Fruit fly (Drosophila melanogaster): ENCODE measurements around the gene spri.

spri gene

dm6 chrX:10515323-10515853 lies 69.8 kb downstream of the spri start (continued):
- peak; percentile 17 for TF ChIP-seq achi (GFP tag; optimal IDR thresholded peaks at IDR 0.05)
- peak; percentile 53 for TF ChIP-seq CG10631 (GFP tag; optimal IDR thresholded peaks at IDR 0.05)
- TF ChIP-seq Ets96B (tag; optimal IDR thresholded peaks at IDR 0.05), result peak; percentile 58
- TF ChIP-seq CG6854 (GFP tag; optimal IDR thresholded peaks at IDR 0.05), result no peak
- peak; percentile 63 for TF ChIP-seq Eip75B (GFP tag; optimal IDR thresholded peaks at IDR 0.05)
- TF ChIP-seq Sox14 (GFP tag; optimal IDR thresholded peaks at IDR 0.05), result peak; percentile 49
- TF ChIP-seq CG9139 (GFP tag; optimal IDR thresholded peaks at IDR 0.05), result peak; percentile 42
- peak; percentile 94 for TF ChIP-seq Eip78C (GFP tag)
- peak; percentile 44 for TF ChIP-seq esn (GFP tag; optimal IDR thresholded peaks at IDR 0.05)
- peak; percentile 40 for TF ChIP-seq acj6 (GFP tag; optimal IDR thresholded peaks at IDR 0.05)
- peak; percentile 30 for TF ChIP-seq CG6792 (GFP tag; optimal IDR thresholded peaks at IDR 0.05)
- no peak for TF ChIP-seq Ets21C (GFP tag; optimal IDR thresholded peaks at IDR 0.05)
- no peak for TF ChIP-seq Smox (GFP tag; optimal IDR thresholded peaks at IDR 0.05)
- no peak for TF ChIP-seq fd85E (GFP tag; optimal IDR thresholded peaks at IDR 0.05)
- TF ChIP-seq svp (GFP tag), result no peak
- TF ChIP-seq CG4318 (GFP tag; optimal IDR thresholded peaks at IDR 0.05), result peak; percentile 29

dm6 chrX:10514850-10515249 lies 70.4 kb downstream of the spri start:
- no peak for TF ChIP-seq CG10631 (GFP tag; optimal IDR thresholded peaks at IDR 0.05)
- peak; percentile 98 for TF ChIP-seq svp (GFP tag)

dm6 chrX:10513611-10514010 lies 71.6 kb downstream of the spri start:
- TF ChIP-seq CG6792 (GFP tag; optimal IDR thresholded peaks at IDR 0.05) (peak; percentile 13), Lpt (GFP tag; optimal IDR thresholded peaks at IDR 0.05) (no peak), CG11902 (GFP tag; optimal IDR thresholded peaks at IDR 0.05) (no peak), net (GFP tag; optimal IDR thresholded peaks at IDR 0.05) (no peak), Hr39 (GFP tag; optimal IDR thresholded peaks at IDR 0.05) (peak; percentile 21), acj6 (GFP tag; optimal IDR thresholded peaks at IDR 0.05) (no peak), dac (GFP tag; optimal IDR thresholded peaks at IDR 0.05) (no peak), CG8632 (GFP tag; optimal IDR thresholded peaks at IDR 0.05) (no peak), ss (GFP tag; optimal IDR thresholded peaks at IDR 0.05) (no peak), fd59A (GFP tag; optimal IDR thresholded peaks at IDR 0.05) (no peak), CG7368 (GFP tag; optimal IDR thresholded peaks at IDR 0.05) (peak; percentile 18), Hr38 (GFP tag; optimal IDR thresholded peaks at IDR 0.05) (no peak), Sox102F (GFP tag; optimal IDR thresholded peaks at IDR 0.05) (peak; percentile 22), CG6854 (GFP tag; optimal IDR thresholded peaks at IDR 0.05) (no peak), Eip93F (GFP tag; optimal IDR thresholded peaks at IDR 0.05) (no peak), CG1621 (tag; optimal IDR thresholded peaks at IDR 0.05) (no peak), salr (GFP tag; optimal IDR thresholded peaks at IDR 0.05) (no peak), Ets21C (GFP tag; optimal IDR thresholded peaks at IDR 0.05) (peak; percentile 19), CG11294 (GFP tag; IDR thresholded peaks at IDR 0.05) (no peak), topi (GFP tag; optimal IDR thresholded peaks at IDR 0.05) (peak; percentile 49), CG6808 (GFP tag; optimal IDR thresholded peaks at IDR 0.05) (peak; percentile 23), CG8319 (GFP tag; optimal IDR thresholded peaks at IDR 0.05) (no peak), CG16779 (tag; optimal IDR thresholded peaks at IDR 0.05) (no peak), esn (GFP tag; optimal IDR thresholded peaks at IDR 0.05) (peak; percentile 48), CG6276 (GFP tag; optimal IDR thresholded peaks at IDR 0.05) (no peak), Sox15 (GFP tag; optimal IDR thresholded peaks at IDR 0.05) (no peak), Gug (GFP tag; IDR thresholded peaks at IDR 0.05) (no peak), CG3919 (GFP tag; optimal IDR thresholded peaks at IDR 0.05) (peak; percentile 8), fkh (GFP tag; optimal IDR thresholded peaks at IDR 0.05) (no peak), CG3032 (tag; optimal IDR thresholded peaks at IDR 0.05) (peak; percentile 17), CG34406 (GFP tag; optimal IDR thresholded peaks at IDR 0.05) (no peak), spab (GFP tag; optimal IDR thresholded peaks at IDR 0.05) (no peak), dsx (GFP tag; optimal IDR thresholded peaks at IDR 0.05; ENCODE audit: poor library complexity, severe bottlenecking) (peak; percentile 16), cyc (GFP tag; optimal IDR thresholded peaks at IDR 0.05) (peak; percentile 33), CG4318 (GFP tag; optimal IDR thresholded peaks at IDR 0.05) (no peak), Sox14 (GFP tag; optimal IDR thresholded peaks at IDR 0.05) (no peak), achi (GFP tag; optimal IDR thresholded peaks at IDR 0.05) (no peak), CG8119 (GFP tag; IDR thresholded peaks at IDR 0.05) (no peak), vri (GFP tag; optimal IDR thresholded peaks at IDR 0.05) (no peak), CG10631 (GFP tag; optimal IDR thresholded peaks at IDR 0.05) (peak; percentile 31), Eip78C (GFP tag) (peak; percentile 71)

Measured in whole organism, prepupa.